Worm (Caenorhabditis elegans) whole organism, mixed stage, embryonic: ENCODE results near the gene F56A8.8.

ENCODE experiments used
- blmp-1 ChIP-seq: fragments of 150-350 bp; optimal IDR thresholded peaks from 2 replicates; lab custom pipeline; 2014; ENCODE audit warnings: missing biosample characterization, missing genetic modification characterization
- ham-2 ChIP-seq: fragments of 200-800 bp; sonication (Bioruptor generic); optimal IDR thresholded peaks from 2 replicates; lab custom pipeline; 2018; ENCODE audit warnings: mild to moderate bottlenecking, missing genetic modification characterization, missing compliant biosample characterization
- sptf-1 ChIP-seq: sonication (generic microtip); optimal IDR thresholded peaks from 2 replicates; lab custom pipeline; 2017; ENCODE audit warnings: mild to moderate bottlenecking, missing genetic modification characterization, moderate library complexity, missing compliant biosample characterization
- unc-39 ChIP-seq: fragments of 150-350 bp; optimal IDR thresholded peaks from 2 replicates; lab custom pipeline; 2014; ENCODE audit warnings: missing biosample characterization, missing genetic modification characterization

DNA sequence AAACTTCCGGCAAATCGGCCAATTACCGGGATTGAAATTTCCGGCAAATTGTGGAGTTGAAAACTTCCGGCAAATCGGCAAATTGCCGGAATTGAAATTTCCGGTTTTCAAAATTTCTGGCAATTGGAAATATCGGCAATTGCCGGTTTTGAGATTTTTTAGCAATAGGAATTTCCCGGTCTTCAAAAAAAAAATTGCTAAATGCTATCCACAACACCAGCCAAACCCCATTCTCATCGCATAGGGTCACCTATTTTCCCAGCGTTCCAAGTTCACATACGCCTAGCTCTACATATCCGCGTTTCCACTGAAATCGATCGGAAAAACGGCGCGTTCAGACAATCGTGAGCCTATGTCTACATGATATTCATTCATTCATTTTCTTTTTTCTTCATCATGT is at the start of gene F56A8.8:
- TF ChIP-seq sptf-1 (tag; lab: Kevin White, UChicago), result no peak
- TF ChIP-seq unc-39 (tag; lab: Kevin White, UChicago), result no peak
- no peak for TF ChIP-seq blmp-1 (tag; lab: Kevin White, UChicago)
- no peak for TF ChIP-seq ham-2
